Fruit fly (Drosophila melanogaster) whole organism, embryonic: Measurements from ENCODE around the gene CG46440.

ENCODE experiments used
- Asciz ChIP-seq: fragments of 200-800 bp; sonication (Bioruptor generic); optimal IDR thresholded peaks from 2 replicates; lab custom pipeline; 2017; ENCODE audit warnings: missing biosample characterization, mild to moderate bottlenecking, missing genetic modification characterization, missing genetic modification reagents
- CG10274 ChIP-seq: fragments of 200-800 bp; sonication (Bioruptor generic); optimal IDR thresholded peaks from 3 replicates; lab custom pipeline; 2017; ENCODE audit warnings: missing biosample characterization, mild to moderate bottlenecking, missing genetic modification characterization
- CG10321 ChIP-seq: fragments of 200-800 bp; sonication (Bioruptor generic); IDR thresholded peaks from 2 replicates; pipeline ENCODE4 v1.3.6; 2022; ENCODE audit warnings: missing biosample characterization, missing genetic modification characterization
- CG1233 ChIP-seq: fragments of 200-800 bp; sonication (Bioruptor generic); optimal IDR thresholded peaks from 4 replicates; lab custom pipeline; 2018; ENCODE audit warnings: missing biosample characterization, mild to moderate bottlenecking, missing genetic modification characterization
- CG12659 ChIP-seq: fragments of 200-800 bp; sonication (Bioruptor generic); optimal IDR thresholded peaks from 3 replicates; lab custom pipeline; 2017; ENCODE audit warnings: mild to moderate bottlenecking, missing biosample characterization, missing genetic modification reagents, missing genetic modification characterization
- CG14965 ChIP-seq: fragments of 200-800 bp; sonication (Bioruptor generic); optimal IDR thresholded peaks from 2 replicates; lab custom pipeline; 2016; ENCODE audit warnings: missing biosample characterization, missing genetic modification characterization, borderline replicate concordance
- CG18011 ChIP-seq: fragments of 200-800 bp; sonication (Bioruptor generic); optimal IDR thresholded peaks from 2 replicates; lab custom pipeline; 2017; ENCODE audit warnings: missing biosample characterization, missing genetic modification characterization, mild to moderate bottlenecking, moderate library complexity, missing genotype
- CG2199 ChIP-seq: fragments of 200-800 bp; sonication (Bioruptor generic); IDR thresholded peaks from 3 replicates; pipeline ENCODE4 v1.3.6; 2022; ENCODE audit warnings: missing biosample characterization, missing genetic modification characterization
- CG31224 ChIP-seq: fragments of 200-800 bp; sonication (Bioruptor generic); IDR thresholded peaks from 2 replicates; pipeline ENCODE4 v1.3.6; 2022; ENCODE audit warnings: missing biosample characterization, missing genetic modification characterization
- CG34224 ChIP-seq: fragments of 200-800 bp; sonication (Bioruptor generic); IDR thresholded peaks from 3 replicates; pipeline ENCODE4 v1.3.6; 2022; ENCODE audit warnings: missing biosample characterization, missing genetic modification characterization; ENCODE audit not compliant: partially characterized antibody
- CG3726 ChIP-seq: fragments of 200-800 bp; sonication (Bioruptor generic); IDR thresholded peaks from 3 replicates; pipeline ENCODE4, ENCODE4 v1.3.6; 2022; ENCODE audit warnings: missing biosample characterization, missing genetic modification characterization
- CG3838 ChIP-seq: fragments of 200-800 bp; sonication (Bioruptor generic); optimal IDR thresholded peaks from 3 replicates; lab custom pipeline; 2016; ENCODE audit warnings: missing biosample characterization, missing genetic modification characterization
- CG4617 ChIP-seq: fragments of 200-800 bp; sonication (Bioruptor generic); optimal IDR thresholded peaks from 3 replicates; lab custom pipeline; 2016; ENCODE audit warnings: missing biosample characterization, missing genetic modification characterization, borderline replicate concordance
- CG4730 ChIP-seq: fragments of 200-800 bp; sonication (Bioruptor generic); IDR thresholded peaks from 2 replicates; pipeline ENCODE4 v1.3.6; 2022; ENCODE audit warnings: missing biosample characterization, missing genetic modification characterization
- CG4820 ChIP-seq: fragments of 200-800 bp; sonication (Bioruptor generic); optimal IDR thresholded peaks from 3 replicates; lab custom pipeline; 2016; ENCODE audit warnings: missing biosample characterization, missing genetic modification characterization
- CG6854 ChIP-seq: fragments of 200-800 bp; sonication (Bioruptor generic); optimal IDR thresholded peaks from 3 replicates; lab custom pipeline; 2017; ENCODE audit warnings: missing biosample characterization, mild to moderate bottlenecking, missing genetic modification characterization
- CG7745 ChIP-seq: fragments of 200-800 bp; sonication (Bioruptor generic); optimal IDR thresholded peaks from 2 replicates; lab custom pipeline; 2018; ENCODE audit warnings: missing biosample characterization, mild to moderate bottlenecking, missing genetic modification characterization, moderate library complexity
- CG7786 ChIP-seq: fragments of 200-800 bp; sonication (Bioruptor generic); optimal IDR thresholded peaks from 2 replicates; lab custom pipeline; 2016; ENCODE audit warnings: missing biosample characterization, missing genetic modification characterization
- CG8944 ChIP-seq: fragments of 200-800 bp; sonication (Bioruptor generic); optimal IDR thresholded peaks from 3 replicates; lab custom pipeline; 2016; ENCODE audit warnings: missing biosample characterization, missing genetic modification characterization
- CHES-1-like ChIP-seq: fragments of 200-800 bp; sonication (Bioruptor generic); optimal IDR thresholded peaks from 2 replicates; lab custom pipeline; 2016; ENCODE audit warnings: missing biosample characterization, missing genetic modification characterization
- CTCF ChIP-seq: fragments of 200-800 bp; sonication (Bioruptor generic); optimal IDR thresholded peaks from 2 replicates; lab custom pipeline; 2017; ENCODE audit warnings: missing biosample characterization, mild to moderate bottlenecking, missing genetic modification characterization, moderate library complexity
- Doc3 ChIP-seq: fragments of 200-800 bp; sonication (Bioruptor generic); IDR thresholded peaks from 3 replicates; pipeline ENCODE4 v1.3.6; 2022; ENCODE audit warnings: missing biosample characterization, missing genetic modification characterization; ENCODE audit not compliant: partially characterized antibody
- Elba2 ChIP-seq: fragments of 200-800 bp; sonication (Bioruptor generic); optimal IDR thresholded peaks from 3 replicates; lab custom pipeline; 2016; ENCODE audit warnings: missing biosample characterization, missing genetic modification characterization
- Fer1 ChIP-seq: fragments of 200-800 bp; sonication (Bioruptor generic); optimal IDR thresholded peaks from 2 replicates; lab custom pipeline; 2017; ENCODE audit warnings: missing biosample characterization, mild to moderate bottlenecking, missing genetic modification characterization
- H15 ChIP-seq: fragments of 200-800 bp; sonication (Bioruptor generic); IDR thresholded peaks from 3 replicates; pipeline ENCODE4 v1.3.6; 2022; ENCODE audit warnings: missing biosample characterization, missing genetic modification characterization
- Lpt ChIP-seq: fragments of >200 bp; optimal IDR thresholded peaks from 2 replicates; lab custom pipeline; 2018; ENCODE audit warnings: missing biosample characterization, missing genetic modification characterization
- Myb ChIP-seq: fragments of 200-800 bp; sonication (Bioruptor generic); optimal IDR thresholded peaks from 2 replicates; lab custom pipeline; 2016; ENCODE audit warnings: missing biosample characterization, missing genetic modification characterization
- Rfx ChIP-seq: fragments of 200-800 bp; sonication (Bioruptor generic); IDR thresholded peaks from 2 replicates; pipeline ENCODE4 v1.3.6; 2022; ENCODE audit warnings: missing biosample characterization, missing genetic modification characterization
- Six4 ChIP-seq: fragments of 200-800 bp; sonication (Bioruptor generic); optimal IDR thresholded peaks from 2 replicates; lab custom pipeline; 2016; ENCODE audit warnings: missing biosample characterization, missing genetic modification characterization
- Xbp1 ChIP-seq: fragments of 200-800 bp; sonication (Bioruptor generic); optimal IDR thresholded peaks from 3 replicates; lab custom pipeline; 2016; ENCODE audit warnings: missing biosample characterization, mild to moderate bottlenecking, missing genetic modification characterization
- YL-1 ChIP-seq: fragments of 200-800 bp; sonication (Bioruptor generic); optimal IDR thresholded peaks from 3 replicates; lab custom pipeline; 2017; ENCODE audit warnings: missing biosample characterization, mild to moderate bottlenecking, missing genetic modification characterization
- ab ChIP-seq: fragments of 200-800 bp; sonication (Bioruptor generic); optimal IDR thresholded peaks from 2 replicates; lab custom pipeline; 2016; ENCODE audit warnings: missing biosample characterization, missing genetic modification characterization
- abd-A ChIP-seq: fragments of 200-800 bp; sonication (Bioruptor generic); optimal IDR thresholded peaks from 3 replicates; lab custom pipeline; 2019; ENCODE audit warnings: missing biosample characterization, mild to moderate bottlenecking, missing genetic modification characterization, moderate library complexity
- ase ChIP-seq: fragments of 200-800 bp; sonication (Bioruptor generic); IDR thresholded peaks from 3 replicates; pipeline ENCODE4 v1.3.6; 2022; ENCODE audit warnings: missing biosample characterization, missing genetic modification characterization
- grau ChIP-seq: fragments of 200-800 bp; optimal IDR thresholded peaks from 3 replicates; lab custom pipeline; 2019; ENCODE audit warnings: missing biosample characterization, mild to moderate bottlenecking, missing genetic modification characterization, moderate library complexity
- h ChIP-seq: fragments of >200 bp; optimal IDR thresholded peaks from 2 replicates; lab custom pipeline; 2017
- inv ChIP-seq: fragments of 200-800 bp; sonication (Bioruptor generic); IDR thresholded peaks from 2 replicates; pipeline ENCODE4 v1.3.6; 2022; ENCODE audit warnings: missing biosample characterization, missing genetic modification characterization; ENCODE audit not compliant: partially characterized antibody
- knrl ChIP-seq: fragments of 200-800 bp; sonication (Bioruptor generic); IDR thresholded peaks from 3 replicates; pipeline ENCODE4 v1.3.6; 2022; ENCODE audit warnings: missing biosample characterization, missing genetic modification characterization; ENCODE audit not compliant: partially characterized antibody
- lab ChIP-seq: fragments of 200-800 bp; sonication (Bioruptor generic); optimal IDR thresholded peaks from 3 replicates; lab custom pipeline; 2017; ENCODE audit warnings: missing biosample characterization, missing genetic modification characterization, mild to moderate bottlenecking, moderate library complexity, missing genetic modification reagents
- lbe ChIP-seq: fragments of 200-800 bp; sonication (Bioruptor generic); optimal IDR thresholded peaks from 2 replicates; lab custom pipeline; 2016; ENCODE audit warnings: missing biosample characterization, mild to moderate bottlenecking, missing genetic modification characterization
- lola ChIP-seq, 3 experiments: fragments of >200 bp in 2 of 3; fragments of 200-800 bp in 1 of 3; sonication (Bioruptor generic) in 1 of 3; optimal IDR thresholded peaks; 2 replicates each; lab custom pipeline; 2017 to 2019; ENCODE audit warnings: missing biosample characterization in 3 of 3, missing genetic modification characterization in 3 of 3, mild to moderate bottlenecking in 1 of 3, moderate library complexity in 1 of 3
- nau ChIP-seq: fragments of 200-800 bp; sonication (Bioruptor generic); optimal IDR thresholded peaks from 3 replicates; lab custom pipeline; 2017; ENCODE audit warnings: missing biosample characterization, mild to moderate bottlenecking, missing genetic modification characterization, missing genetic modification reagents
- nerfin-1 ChIP-seq: fragments of 200-800 bp; sonication (Bioruptor generic); optimal IDR thresholded peaks from 3 replicates; lab custom pipeline; 2019; ENCODE audit warnings: missing biosample characterization, mild to moderate bottlenecking, missing genetic modification characterization, moderate library complexity
- pb ChIP-seq: fragments of 200-800 bp; sonication (Bioruptor generic); optimal IDR thresholded peaks from 3 replicates; lab custom pipeline; 2016; ENCODE audit warnings: missing biosample characterization, missing genetic modification characterization
- schlank ChIP-seq: fragments of 200-800 bp; sonication (Bioruptor generic); optimal IDR thresholded peaks from 2 replicates; lab custom pipeline; 2018; ENCODE audit warnings: missing biosample characterization, mild to moderate bottlenecking, missing genetic modification characterization
- scrt ChIP-seq: fragments of 200-800 bp; sonication (Bioruptor generic); optimal IDR thresholded peaks from 2 replicates; lab custom pipeline; 2018; ENCODE audit warnings: missing biosample characterization, mild to moderate bottlenecking, missing genetic modification characterization, moderate library complexity
- sd ChIP-seq: fragments of 200-800 bp; sonication (Bioruptor generic); optimal IDR thresholded peaks from 3 replicates; lab custom pipeline; 2018; ENCODE audit warnings: missing biosample characterization, mild to moderate bottlenecking, missing genetic modification characterization, moderate library complexity
- slp2 ChIP-seq: fragments of 200-800 bp; sonication (Bioruptor generic); optimal IDR thresholded peaks from 2 replicates; lab custom pipeline; 2016; ENCODE audit warnings: missing biosample characterization, missing genetic modification characterization
- ssp ChIP-seq: fragments of 200-800 bp; sonication (Bioruptor generic); IDR thresholded peaks from 2 replicates; pipeline ENCODE4 v1.3.6; 2022; ENCODE audit warnings: missing biosample characterization, missing genetic modification characterization
- tin ChIP-seq: fragments of 200-800 bp; sonication (Bioruptor generic); optimal IDR thresholded peaks from 3 replicates; lab custom pipeline; 2016; ENCODE audit warnings: missing biosample characterization, missing genetic modification characterization
- usp ChIP-seq: fragments of >200 bp; optimal IDR thresholded peaks from 2 replicates; lab custom pipeline; 2017; ENCODE audit warnings: missing biosample characterization, missing genetic modification characterization
- vfl ChIP-seq: fragments of 200-800 bp; sonication (Bioruptor generic); optimal IDR thresholded peaks from 2 replicates; lab custom pipeline; 2016; ENCODE audit warnings: missing biosample characterization, missing genetic modification characterization

Gene CG46440

DNA sequence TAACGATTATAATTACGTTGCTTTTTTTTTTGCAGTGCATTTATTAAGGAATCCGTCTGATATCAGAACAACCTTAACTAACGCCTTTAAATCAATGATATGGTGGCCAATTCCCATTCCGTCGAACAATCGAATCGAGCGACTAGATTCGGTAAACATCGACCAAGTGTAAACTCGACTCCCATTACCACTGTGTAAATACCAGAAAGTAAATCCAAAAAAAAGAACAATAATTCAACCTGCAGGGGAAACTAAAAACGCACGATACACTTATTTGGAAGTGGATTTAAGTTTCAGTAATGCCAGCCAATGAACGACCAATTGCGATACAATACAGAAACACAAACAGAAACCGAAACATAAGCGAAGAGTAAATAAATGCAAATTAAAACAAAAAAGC, 52.1 kb downstream of the CG46440 start (continued):
- TF ChIP-seq knrl (GFP tag; lab: Robert Waterston, UW) = no peak
- TF ChIP-seq YL-1 = no peak
- TF ChIP-seq Six4 = no peak
- TF ChIP-seq pb (GFP tag; lab: Kevin White, UChicago) = no peak
- TF ChIP-seq CG4730 (GFP tag; lab: Robert Waterston, UW) = no peak
- TF ChIP-seq CG2199 (GFP tag; lab: Robert Waterston, UW) = no peak
- no peak for TF ChIP-seq H15 (GFP tag; lab: Robert Waterston, UW)
- no peak for TF ChIP-seq CG14965 (GFP tag; lab: Kevin White, UChicago)
- TF ChIP-seq CG7745 (tag; lab: Kevin White, UChicago) = no peak
- TF ChIP-seq CG4617 = no peak
- TF ChIP-seq slp2 (GFP tag; lab: Kevin White, UChicago) = no peak
- TF ChIP-seq CTCF = no peak
- peak; percentile 17 for TF ChIP-seq sd (tag; lab: Kevin White, UChicago)
- TF ChIP-seq inv (GFP tag; lab: Robert Waterston, UW) = no peak
- no peak for TF ChIP-seq CG18011
- no peak for TF ChIP-seq usp (GFP tag; lab: Kevin White, UChicago)
- no peak for TF ChIP-seq ssp (GFP tag; lab: Robert Waterston, UW)
- TF ChIP-seq schlank (tag; lab: Kevin White, UChicago) = no peak
- TF ChIP-seq Asciz (GFP tag; lab: Kevin White, UChicago) = no peak
- no peak for TF ChIP-seq CG4820
- TF ChIP-seq tin (GFP tag; lab: Kevin White, UChicago) = no peak
- TF ChIP-seq abd-A = no peak
- TF ChIP-seq Fer1 (GFP tag; lab: Kevin White, UChicago) = peak; percentile 21
- TF ChIP-seq CG10274 (GFP tag; lab: Kevin White, UChicago) = no peak
- no peak for TF ChIP-seq CG34224
- TF ChIP-seq lab = peak; percentile 22
- no peak for TF ChIP-seq CG3838 (GFP tag; lab: Kevin White, UChicago)
- no peak for TF ChIP-seq Elba2 (GFP tag; lab: Kevin White, UChicago)
- peak; percentile 11 for TF ChIP-seq CG6854 (GFP tag; lab: Kevin White, UChicago)
- no peak for TF ChIP-seq Xbp1
- TF ChIP-seq CG3726 (GFP tag; lab: Robert Waterston, UW) = no peak
- peak; percentile 40; the same call in 1 of the 2 replicates for TF ChIP-seq Rfx (GFP tag; lab: Robert Waterston, UW)
- no peak for TF ChIP-seq CG7786 (GFP tag; lab: Kevin White, UChicago)
- TF ChIP-seq nau (GFP tag; lab: Kevin White, UChicago) = no peak
- TF ChIP-seq CG10321 (GFP tag; lab: Robert Waterston, UW) = no peak
- no peak for TF ChIP-seq Myb
- TF ChIP-seq Lpt (GFP tag; lab: Kevin White, UChicago) = no peak
- TF ChIP-seq CG8944 (GFP tag; lab: Kevin White, UChicago) = no peak
- no peak for TF ChIP-seq lbe
- TF ChIP-seq lola (GFP tag; optimal IDR thresholded peaks at IDR 0.05; lab: Kevin White, UChicago) = no peak
- peak; percentile 24 for TF ChIP-seq CG1233 (GFP tag; lab: Kevin White, UChicago)
- no peak for TF ChIP-seq Doc3 (GFP tag; lab: Robert Waterston, UW)
- TF ChIP-seq scrt = no peak
- TF ChIP-seq vfl (GFP tag; lab: Kevin White, UChicago) = no peak
- no peak for TF ChIP-seq ab
- no peak for TF ChIP-seq CG31224 (GFP tag; lab: Robert Waterston, UW)
- TF ChIP-seq CHES-1-like (GFP tag; lab: Kevin White, UChicago) = no peak
- TF ChIP-seq CG12659 (GFP tag; lab: Kevin White, UChicago) = peak; percentile 5
- TF ChIP-seq ase (GFP tag; lab: Robert Waterston, UW) = no peak
- no peak for TF ChIP-seq grau (tag; lab: Kevin White, UChicago)
- no peak for TF ChIP-seq nerfin-1 (tag; lab: Kevin White, UChicago)
- TF ChIP-seq h (lab: Kevin White, UChicago) = no peak
